Fruit fly (Drosophila melanogaster) whole organism, embryonic: ENCODE results near the gene wda.
A peak's percentile ranks its signal among the peaks of the same experiment; 100 is the strongest.

Source experiments
- Awh ChIP-seq: fragments of 200-800 bp; sonication (Bioruptor generic); IDR thresholded peaks from 2 replicates; pipeline ENCODE4, ENCODE4 v1.3.6; 2022; ENCODE audit warnings: missing biosample characterization, missing genetic modification characterization
- CG10209 ChIP-seq: fragments of 200-800 bp; sonication (Bioruptor generic); optimal IDR thresholded peaks from 3 replicates; lab custom pipeline; 2017; ENCODE audit warnings: missing biosample characterization, mild to moderate bottlenecking, missing genetic modification characterization, missing genetic modification reagents
- CG10462 ChIP-seq: fragments of 200-800 bp; sonication (Bioruptor generic); optimal IDR thresholded peaks from 2 replicates; lab custom pipeline; 2016; ENCODE audit warnings: missing biosample characterization, missing genetic modification characterization
- CG11247 ChIP-seq: fragments of 200-800 bp; sonication (Bioruptor generic); IDR thresholded peaks from 2 replicates; pipeline ENCODE4 v1.3.6; 2022; ENCODE audit warnings: missing biosample characterization, missing genetic modification characterization
- CG11456 ChIP-seq: fragments of 200-800 bp; sonication (Bioruptor generic); IDR thresholded peaks from 3 replicates; pipeline ENCODE4 v1.3.6; 2022; ENCODE audit warnings: missing biosample characterization, missing genetic modification characterization
- CG11696 ChIP-seq: fragments of 200-800 bp; sonication (Bioruptor generic); IDR thresholded peaks from 2 replicates; pipeline ENCODE4 v1.3.6; 2022; ENCODE audit warnings: missing biosample characterization, missing genetic modification characterization
- CG12071 ChIP-seq: fragments of 200-800 bp; sonication (Bioruptor generic); optimal IDR thresholded peaks from 3 replicates; lab custom pipeline; 2018; ENCODE audit warnings: missing biosample characterization, mild to moderate bottlenecking, missing genetic modification characterization
- CG12155 ChIP-seq: fragments of 200-800 bp; sonication (Bioruptor generic); optimal IDR thresholded peaks from 3 replicates; lab custom pipeline; 2016; ENCODE audit warnings: missing biosample characterization, missing genetic modification characterization
- CG13287 ChIP-seq: fragments of 200-800 bp; sonication (Bioruptor generic); IDR thresholded peaks from 2 replicates; pipeline ENCODE4 v1.3.6; 2022; ENCODE audit warnings: missing biosample characterization, missing genetic modification characterization; ENCODE audit not compliant: partially characterized antibody
- CG13296 ChIP-seq: fragments of 200-800 bp; sonication (Bioruptor generic); optimal IDR thresholded peaks from 3 replicates; lab custom pipeline; 2018; ENCODE audit warnings: missing biosample characterization, mild to moderate bottlenecking, missing genetic modification characterization
- CG13624 ChIP-seq: fragments of 200-800 bp; sonication (Bioruptor generic); optimal IDR thresholded peaks from 2 replicates; lab custom pipeline; 2016; ENCODE audit warnings: missing biosample characterization, missing genetic modification characterization
- CG14014 ChIP-seq: fragments of 200-800 bp; sonication (Bioruptor generic); IDR thresholded peaks from 2 replicates; pipeline ENCODE4 v1.3.6; 2022; ENCODE audit warnings: missing biosample characterization, missing genetic modification characterization
- CG14441 ChIP-seq: fragments of 200-800 bp; sonication (Bioruptor generic); IDR thresholded peaks from 2 replicates; pipeline ENCODE4 v1.3.6; 2022; ENCODE audit warnings: missing biosample characterization, missing genetic modification characterization
- CG14965 ChIP-seq: fragments of 200-800 bp; sonication (Bioruptor generic); optimal IDR thresholded peaks from 2 replicates; lab custom pipeline; 2016; ENCODE audit warnings: missing biosample characterization, missing genetic modification characterization, borderline replicate concordance
- CG1602 ChIP-seq: fragments of 200-800 bp; sonication (Bioruptor generic); optimal IDR thresholded peaks from 3 replicates; lab custom pipeline; 2016; ENCODE audit warnings: missing biosample characterization, missing genetic modification characterization
- CG17802 ChIP-seq: fragments of 200-800 bp; sonication (Bioruptor generic); optimal IDR thresholded peaks from 2 replicates; lab custom pipeline; 2018; ENCODE audit warnings: missing biosample characterization, mild to moderate bottlenecking, missing genetic modification characterization, moderate library complexity
- CG18599 ChIP-seq: fragments of 200-800 bp; sonication (Bioruptor generic); optimal IDR thresholded peaks from 3 replicates; lab custom pipeline; 2017; ENCODE audit warnings: missing biosample characterization, missing genetic modification characterization, mild to moderate bottlenecking, moderate library complexity, missing genetic modification reagents
- CG18619 ChIP-seq: fragments of 200-800 bp; sonication (Bioruptor generic); optimal IDR thresholded peaks from 3 replicates; lab custom pipeline; 2017; ENCODE audit warnings: missing biosample characterization, mild to moderate bottlenecking, missing genetic modification characterization
- CG2889 ChIP-seq: fragments of 200-800 bp; sonication (Bioruptor generic); IDR thresholded peaks from 3 replicates; pipeline ENCODE4 v1.3.6; 2022; ENCODE audit warnings: missing biosample characterization, missing genetic modification characterization
- CG31224 ChIP-seq: fragments of 200-800 bp; sonication (Bioruptor generic); IDR thresholded peaks from 2 replicates; pipeline ENCODE4 v1.3.6; 2022; ENCODE audit warnings: missing biosample characterization, missing genetic modification characterization
- CG31388 ChIP-seq: fragments of 200-800 bp; sonication (Bioruptor generic); optimal IDR thresholded peaks from 2 replicates; lab custom pipeline; 2016; ENCODE audit warnings: missing biosample characterization, missing genetic modification characterization
- CG34224 ChIP-seq: fragments of 200-800 bp; sonication (Bioruptor generic); IDR thresholded peaks from 3 replicates; pipeline ENCODE4 v1.3.6; 2022; ENCODE audit warnings: missing biosample characterization, missing genetic modification characterization; ENCODE audit not compliant: partially characterized antibody
- CG3847 ChIP-seq: fragments of 200-800 bp; sonication (Bioruptor generic); IDR thresholded peaks from 2 replicates; pipeline ENCODE4 v1.3.6; 2022; ENCODE audit warnings: missing biosample characterization, missing genetic modification characterization
- CG3995 ChIP-seq: fragments of 200-800 bp; sonication (Bioruptor generic); optimal IDR thresholded peaks from 3 replicates; lab custom pipeline; 2016; ENCODE audit warnings: missing biosample characterization, missing genetic modification characterization
- CG4282 ChIP-seq: fragments of 200-800 bp; sonication (Bioruptor generic); optimal IDR thresholded peaks from 2 replicates; lab custom pipeline; 2016; ENCODE audit warnings: missing biosample characterization, missing genetic modification characterization
- CG4617 ChIP-seq: fragments of 200-800 bp; sonication (Bioruptor generic); optimal IDR thresholded peaks from 3 replicates; lab custom pipeline; 2016; ENCODE audit warnings: missing biosample characterization, missing genetic modification characterization, borderline replicate concordance
- CG6791 ChIP-seq: fragments of 200-800 bp; sonication (Bioruptor generic); IDR thresholded peaks from 3 replicates; pipeline ENCODE4 v1.3.6; 2022; ENCODE audit warnings: missing biosample characterization, missing genetic modification characterization; ENCODE audit not compliant: partially characterized antibody
- CG8359 ChIP-seq: fragments of 200-800 bp; sonication (Bioruptor generic); optimal IDR thresholded peaks from 2 replicates; lab custom pipeline; 2017; ENCODE audit warnings: missing biosample characterization, mild to moderate bottlenecking, missing genetic modification characterization, borderline replicate concordance
- Doc3 ChIP-seq: fragments of 200-800 bp; sonication (Bioruptor generic); IDR thresholded peaks from 3 replicates; pipeline ENCODE4 v1.3.6; 2022; ENCODE audit warnings: missing biosample characterization, missing genetic modification characterization; ENCODE audit not compliant: partially characterized antibody
- Ets65A ChIP-seq: fragments of 200-800 bp; sonication (Bioruptor generic); peaks from one replicate; lab custom pipeline; 2016; ENCODE audit warnings: missing biosample characterization, missing genetic modification characterization
- GATAe ChIP-seq: fragments of 200-800 bp; sonication (Bioruptor generic); conservative IDR thresholded peaks from 2 replicates; pipeline ENCODE4 v1.3.6; 2022; ENCODE audit warnings: missing biosample characterization, missing genetic modification characterization
- Hmx ChIP-seq: fragments of 200-800 bp; sonication (Bioruptor generic); optimal IDR thresholded peaks from 2 replicates; lab custom pipeline; 2016; ENCODE audit warnings: missing biosample characterization, missing genetic modification characterization
- Hr3 ChIP-seq: fragments of 200-800 bp; sonication (Bioruptor generic); optimal IDR thresholded peaks from 3 replicates; lab custom pipeline; 2016; ENCODE audit warnings: missing biosample characterization, missing genetic modification characterization
- Hr39 ChIP-seq: fragments of >200 bp; optimal IDR thresholded peaks from 2 replicates; lab custom pipeline; 2017
- NFAT ChIP-seq: fragments of 200-800 bp; sonication (Bioruptor generic); IDR thresholded peaks from 2 replicates; pipeline ENCODE4 v1.3.6; 2022; ENCODE audit warnings: missing biosample characterization, missing genetic modification characterization
- bbx ChIP-seq: fragments of 200-800 bp; sonication (Bioruptor generic); IDR thresholded peaks from 2 replicates; pipeline ENCODE4 v1.3.6; 2022; ENCODE audit warnings: missing biosample characterization, missing genetic modification characterization; ENCODE audit not compliant: partially characterized antibody
- bsh ChIP-seq, 2 experiments: fragments of 200-800 bp; sonication (Bioruptor generic); optimal IDR thresholded peaks; 2 replicates each; lab custom pipeline; 2017 to 2018; ENCODE audit warnings: mild to moderate bottlenecking in 2 of 2, missing biosample characterization in 2 of 2, missing genetic modification characterization in 2 of 2, moderate library complexity in 1 of 2
- cg ChIP-seq: fragments of 200-800 bp; sonication (Bioruptor generic); optimal IDR thresholded peaks from 3 replicates; lab custom pipeline; 2019; ENCODE audit warnings: missing biosample characterization, mild to moderate bottlenecking, missing genetic modification characterization, moderate library complexity
- fd96Cb ChIP-seq: fragments of 200-800 bp; sonication (Bioruptor generic); optimal IDR thresholded peaks from 2 replicates; lab custom pipeline; 2018; ENCODE audit warnings: missing biosample characterization, mild to moderate bottlenecking, missing genetic modification characterization, moderate library complexity
- gem ChIP-seq: fragments of 200-800 bp; sonication (Bioruptor generic); optimal IDR thresholded peaks from 2 replicates; lab custom pipeline; 2019; ENCODE audit warnings: missing biosample characterization, mild to moderate bottlenecking, missing genetic modification characterization, moderate library complexity
- gfzf ChIP-seq: fragments of 200-800 bp; sonication (Bioruptor generic); optimal IDR thresholded peaks from 2 replicates; lab custom pipeline; 2016; ENCODE audit warnings: missing biosample characterization, mild to moderate bottlenecking, missing genetic modification characterization, moderate library complexity
- ham ChIP-seq: fragments of 200-800 bp; sonication (Bioruptor generic); IDR thresholded peaks from 2 replicates; pipeline ENCODE4 v1.3.6; 2022; ENCODE audit warnings: missing biosample characterization, missing genetic modification characterization
- her ChIP-seq: fragments of 200-800 bp; sonication (Bioruptor generic); optimal IDR thresholded peaks from 2 replicates; lab custom pipeline; 2016; ENCODE audit warnings: missing biosample characterization, missing genetic modification characterization
- kni ChIP-seq: fragments of 200-800 bp; sonication (Bioruptor generic); optimal IDR thresholded peaks from 3 replicates; lab custom pipeline; 2017; ENCODE audit warnings: mild to moderate bottlenecking, missing biosample characterization, missing genetic modification reagents, missing genetic modification characterization
- maf-S ChIP-seq: fragments of 200-800 bp; sonication (Bioruptor generic); optimal IDR thresholded peaks from 2 replicates; lab custom pipeline; 2016; ENCODE audit warnings: missing biosample characterization, missing genetic modification characterization
- mam ChIP-seq: fragments of 200-800 bp; sonication (Bioruptor generic); optimal IDR thresholded peaks from 3 replicates; lab custom pipeline; 2016; ENCODE audit warnings: missing biosample characterization, missing genetic modification characterization
- p53 ChIP-seq: fragments of 200-800 bp; sonication (Bioruptor generic); optimal IDR thresholded peaks from 2 replicates; lab custom pipeline; 2016; ENCODE audit warnings: missing biosample characterization, missing genetic modification characterization
- pita ChIP-seq: fragments of 200-800 bp; sonication (Bioruptor generic); optimal IDR thresholded peaks from 2 replicates; lab custom pipeline; 2017; ENCODE audit warnings: missing biosample characterization, mild to moderate bottlenecking, missing genetic modification characterization
- sens ChIP-seq: fragments of 200-800 bp; sonication (Bioruptor generic); peaks from one replicate; lab custom pipeline; 2016; ENCODE audit warnings: missing biosample characterization, missing genetic modification characterization
- tin ChIP-seq: fragments of 200-800 bp; sonication (Bioruptor generic); optimal IDR thresholded peaks from 3 replicates; lab custom pipeline; 2016; ENCODE audit warnings: missing biosample characterization, missing genetic modification characterization
- trh ChIP-seq: fragments of 200-800 bp; sonication (Bioruptor generic); optimal IDR thresholded peaks from 2 replicates; lab custom pipeline; 2016; ENCODE audit warnings: missing biosample characterization, missing genetic modification characterization

wda gene

dm6 chr3R:23211745-23212254 lies 46.1 kb downstream of the wda start (continued):
- TF ChIP-seq tin (GFP tag; lab: Kevin White, UChicago), result peak; percentile 40
- peak; percentile 29 for TF ChIP-seq CG18619 (GFP tag; lab: Kevin White, UChicago)
- TF ChIP-seq CG14441, result no peak
- peak; percentile 2 for TF ChIP-seq Hr3 (GFP tag; lab: Kevin White, UChicago)
- no peak for TF ChIP-seq Awh
- peak; percentile 43 for TF ChIP-seq maf-S (GFP tag; lab: Kevin White, UChicago)
- TF ChIP-seq CG3995 (GFP tag; lab: Kevin White, UChicago), result no peak
- peak; percentile 30 for TF ChIP-seq CG10209 (GFP tag; lab: Kevin White, UChicago)
- no peak for TF ChIP-seq CG4617 (GFP tag; lab: Kevin White, UChicago)
- no peak for TF ChIP-seq bbx
- peak; percentile 24 for TF ChIP-seq fd96Cb (tag; lab: Kevin White, UChicago)
- peak; percentile 31 for TF ChIP-seq CG12071 (GFP tag; lab: Kevin White, UChicago)
- TF ChIP-seq sens, result peak; percentile 92
- TF ChIP-seq CG12155 (GFP tag; lab: Kevin White, UChicago), result peak; percentile 41
- no peak for TF ChIP-seq trh
- no peak for TF ChIP-seq CG13287
- TF ChIP-seq CG11247, result peak; percentile 20; the same call in 1 of the 2 replicates
- 0 out of 2 replicates have a peak, but pooled peaks have one; percentile 28 for TF ChIP-seq NFAT (GFP tag; lab: Robert Waterston, UW)
- TF ChIP-seq CG6791 (GFP tag; lab: Robert Waterston, UW), result no peak
- no peak for TF ChIP-seq CG4282
- peak; percentile 59 for TF ChIP-seq CG14014
- no peak for TF ChIP-seq CG11456 (GFP tag; lab: Robert Waterston, UW)
- TF ChIP-seq cg, result peak; percentile 32
- no peak for TF ChIP-seq Hr39
- peak; percentile 8 for TF ChIP-seq CG1602 (GFP tag; lab: Kevin White, UChicago)
- no peak for TF ChIP-seq pita (GFP tag; lab: Kevin White, UChicago)
- TF ChIP-seq ham (GFP tag; lab: Robert Waterston, UW), result no peak
- no peak for TF ChIP-seq CG34224
- TF ChIP-seq CG31388 (GFP tag; lab: Kevin White, UChicago), result peak; percentile 5
- peak; percentile 88 for TF ChIP-seq CG18599 (GFP tag; lab: Kevin White, UChicago)
- TF ChIP-seq CG2889 (GFP tag; lab: Robert Waterston, UW), result no peak
- no peak for TF ChIP-seq Ets65A (GFP tag; lab: Kevin White, UChicago)
- no peak for TF ChIP-seq CG14965 (GFP tag; lab: Kevin White, UChicago)
- no peak for TF ChIP-seq kni (GFP tag; lab: Kevin White, UChicago)
- TF ChIP-seq CG10462 (GFP tag; lab: Kevin White, UChicago), result no peak
- peak; percentile 64 for TF ChIP-seq mam (GFP tag; lab: Kevin White, UChicago)
- TF ChIP-seq CG13624 (GFP tag; lab: Kevin White, UChicago), result peak; percentile 42
- peak; percentile 56 for TF ChIP-seq CG13296 (GFP tag; lab: Kevin White, UChicago)
- TF ChIP-seq CG17802, result no peak
- TF ChIP-seq bsh (GFP tag; optimal IDR thresholded peaks at IDR 0.05; lab: Kevin White, UChicago), result peak in 1 of 2 experiments; percentile 64
- TF ChIP-seq Doc3 (GFP tag; lab: Robert Waterston, UW), result no peak
- no peak for TF ChIP-seq GATAe (GFP tag; lab: Robert Waterston, UW)
- TF ChIP-seq gem (tag; lab: Kevin White, UChicago), result peak; percentile 79
- TF ChIP-seq CG8359 (GFP tag; lab: Kevin White, UChicago), result peak; percentile 24
- TF ChIP-seq gfzf, result no peak
- TF ChIP-seq Hmx (GFP tag; lab: Kevin White, UChicago), result no peak
- TF ChIP-seq CG31224, result no peak
- no peak for TF ChIP-seq her (GFP tag; lab: Kevin White, UChicago)
- no peak for TF ChIP-seq CG11696 (GFP tag; lab: Robert Waterston, UW)
- no peak; the same call in 1 of the 2 replicates for TF ChIP-seq CG3847 (GFP tag; lab: Robert Waterston, UW)
- no peak for TF ChIP-seq p53 (GFP tag; lab: Kevin White, UChicago)
